Fruit fly (Drosophila melanogaster): ENCODE measurements around the gene nAChRbeta1.

nAChRbeta1 gene

DNA sequence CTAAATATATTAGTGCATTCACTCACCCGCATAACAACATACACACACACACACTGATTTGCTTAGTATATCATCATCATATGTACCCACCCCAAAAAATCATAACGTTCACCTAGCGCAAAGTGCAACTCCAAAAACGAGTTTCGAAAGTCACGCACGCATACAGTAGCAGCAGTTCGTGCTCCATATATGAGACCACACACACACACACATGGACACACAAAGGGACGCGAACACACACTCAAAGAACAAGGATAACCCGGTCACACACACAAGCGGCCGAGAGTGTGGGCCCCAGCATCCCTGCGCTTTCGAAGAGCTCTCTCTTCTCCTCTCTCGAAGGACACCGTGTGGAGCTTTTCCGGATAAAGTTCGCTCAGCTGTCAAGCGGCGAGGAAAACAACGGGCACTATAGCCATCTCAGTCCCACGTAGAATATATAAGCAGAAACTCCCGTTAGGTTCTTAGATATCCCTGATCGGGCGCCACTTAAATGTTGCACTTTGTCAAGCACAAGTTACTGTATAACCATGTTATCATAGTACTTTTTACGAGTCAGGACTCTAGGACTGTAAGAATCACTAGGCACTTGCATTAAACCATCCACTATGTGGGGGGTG lies 2.1 kb downstream of the nAChRbeta1 start:
- TF ChIP-seq ss (GFP tag; optimal IDR thresholded peaks at IDR 0.05) (no peak), CG10631 (GFP tag; optimal IDR thresholded peaks at IDR 0.05) (no peak), CG6163 (GFP tag; IDR thresholded peaks at IDR 0.05) (no peak), svp (GFP tag) (peak; percentile 9), acj6 (GFP tag; optimal IDR thresholded peaks at IDR 0.05) (no peak), lz (GFP tag; optimal IDR thresholded peaks at IDR 0.05) (no peak)

DNA sequence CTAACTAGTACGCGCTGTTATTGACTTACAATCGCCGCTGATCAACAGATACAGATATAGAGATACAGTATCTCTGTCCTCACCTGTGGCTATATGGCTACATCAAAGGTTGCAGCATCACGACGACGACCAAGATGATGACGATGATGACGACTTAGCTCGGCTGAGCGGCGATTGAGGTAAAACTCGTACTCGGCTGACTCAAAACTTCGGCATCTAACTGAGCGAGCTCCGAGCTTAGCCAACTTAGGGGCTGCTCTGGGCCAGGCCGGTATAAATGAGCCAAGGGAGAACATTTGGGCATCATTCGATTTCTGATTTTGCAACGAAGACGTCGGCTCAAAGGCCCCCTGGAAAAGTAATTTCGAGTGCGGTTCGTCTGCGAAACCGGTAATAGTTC lies 7.3 kb downstream of the nAChRbeta1 start, which contains the start of gene CG15021:
Gene CG15021, plus strand, starts transcription at position 301 of the 400 bp plus-strand sequence.
- no peak for TF ChIP-seq fd59A (GFP tag; optimal IDR thresholded peaks at IDR 0.05)
- no peak for TF ChIP-seq CG6854 (GFP tag; optimal IDR thresholded peaks at IDR 0.05)
- TF ChIP-seq net (GFP tag; optimal IDR thresholded peaks at IDR 0.05) = no peak
- TF ChIP-seq Ets21C (GFP tag; optimal IDR thresholded peaks at IDR 0.05) = no peak
- no peak for TF ChIP-seq salr (GFP tag; optimal IDR thresholded peaks at IDR 0.05)
- TF ChIP-seq CG16779 (tag; optimal IDR thresholded peaks at IDR 0.05) = no peak
- TF ChIP-seq CG3919 (GFP tag; optimal IDR thresholded peaks at IDR 0.05) = no peak
- no peak for TF ChIP-seq acj6 (GFP tag; optimal IDR thresholded peaks at IDR 0.05)
- TF ChIP-seq CG8319 (GFP tag; optimal IDR thresholded peaks at IDR 0.05) = no peak
- TF ChIP-seq CG7368 (GFP tag; optimal IDR thresholded peaks at IDR 0.05) = no peak
- TF ChIP-seq dsx (GFP tag; optimal IDR thresholded peaks at IDR 0.05; ENCODE audit: poor library complexity, severe bottlenecking) = no peak
- no peak for TF ChIP-seq Eip93F (GFP tag; optimal IDR thresholded peaks at IDR 0.05)
- no peak for TF ChIP-seq ss (GFP tag; optimal IDR thresholded peaks at IDR 0.05)
- no peak for TF ChIP-seq CG10669 (GFP tag; optimal IDR thresholded peaks at IDR 0.05)
- TF ChIP-seq Met (GFP tag; optimal IDR thresholded peaks at IDR 0.05) = no peak
- TF ChIP-seq Hr39 (GFP tag; optimal IDR thresholded peaks at IDR 0.05) = no peak
- TF ChIP-seq topi (GFP tag; optimal IDR thresholded peaks at IDR 0.05) = no peak
- no peak for TF ChIP-seq Sox15 (GFP tag; optimal IDR thresholded peaks at IDR 0.05)

DNA sequence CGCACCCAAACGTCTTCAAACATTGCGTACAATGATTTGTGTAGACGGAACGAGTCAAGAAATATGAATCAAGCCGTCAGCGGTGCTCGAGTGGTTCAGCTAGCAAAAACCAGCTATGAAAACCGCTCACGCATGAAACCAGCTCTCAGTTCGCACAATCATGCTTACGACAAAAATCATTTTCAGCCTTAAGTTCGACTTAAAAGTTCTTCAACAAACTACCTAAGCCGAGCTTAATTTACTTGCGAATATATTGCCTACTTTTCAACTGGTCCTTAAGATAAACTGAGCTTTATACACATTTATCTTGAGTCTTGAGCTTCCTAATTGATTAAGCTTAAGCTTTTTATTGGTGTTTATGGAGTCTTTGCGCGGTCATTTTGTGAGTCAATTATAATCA lies 11.0 kb downstream of the nAChRbeta1 start:
- TF ChIP-seq CG9139 (GFP tag; optimal IDR thresholded peaks at IDR 0.05) (no peak), dac (GFP tag; optimal IDR thresholded peaks at IDR 0.05) (no peak), CG8119 (GFP tag; IDR thresholded peaks at IDR 0.05) (no peak), Ets96B (tag; optimal IDR thresholded peaks at IDR 0.05) (no peak), achi (GFP tag; optimal IDR thresholded peaks at IDR 0.05) (no peak), CG16779 (tag; optimal IDR thresholded peaks at IDR 0.05) (no peak), Eip75B (GFP tag; optimal IDR thresholded peaks at IDR 0.05) (no peak), CG1621 (tag; optimal IDR thresholded peaks at IDR 0.05) (no peak), Hr38 (GFP tag; optimal IDR thresholded peaks at IDR 0.05) (no peak), fd59A (GFP tag; optimal IDR thresholded peaks at IDR 0.05) (no peak), CG6163 (GFP tag; IDR thresholded peaks at IDR 0.05) (no peak), CG8319 (GFP tag; optimal IDR thresholded peaks at IDR 0.05) (no peak), Blimp-1 (GFP tag; optimal IDR thresholded peaks at IDR 0.05) (no peak), CG34406 (GFP tag; optimal IDR thresholded peaks at IDR 0.05) (no peak), net (GFP tag; optimal IDR thresholded peaks at IDR 0.05) (no peak), Eip78C (GFP tag) (no peak), CG3032 (tag; optimal IDR thresholded peaks at IDR 0.05) (no peak), lz (GFP tag; optimal IDR thresholded peaks at IDR 0.05) (no peak), CG10669 (GFP tag; optimal IDR thresholded peaks at IDR 0.05) (no peak), vri (GFP tag; optimal IDR thresholded peaks at IDR 0.05) (no peak)

DNA sequence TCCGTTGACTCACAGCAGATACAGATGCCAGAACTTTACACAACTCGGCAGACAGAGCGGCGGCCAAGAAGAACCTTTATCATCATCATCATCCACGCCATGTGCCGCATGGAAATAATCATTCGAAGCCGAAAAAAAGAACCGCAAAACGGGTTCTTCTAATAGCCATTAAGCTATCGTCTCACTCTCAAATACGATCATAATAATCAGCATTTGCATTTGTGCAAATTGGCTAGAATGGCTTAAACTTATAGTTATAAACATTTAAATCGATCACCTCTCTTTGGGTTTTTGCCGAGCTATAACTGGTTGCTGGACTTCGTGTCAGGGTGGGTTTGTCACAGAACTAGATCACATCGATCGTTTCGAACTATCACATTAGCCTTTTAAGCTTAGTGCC lies 13.0 kb downstream of the nAChRbeta1 start:
- no peak for TF ChIP-seq Sox15 (GFP tag; optimal IDR thresholded peaks at IDR 0.05)
- TF ChIP-seq CG15336 (GFP tag; IDR thresholded peaks at IDR 0.05) = no peak
- no peak for TF ChIP-seq CG3919 (GFP tag; optimal IDR thresholded peaks at IDR 0.05)
- TF ChIP-seq salr (GFP tag; optimal IDR thresholded peaks at IDR 0.05) = no peak
- TF ChIP-seq CG32006 (GFP tag; optimal IDR thresholded peaks at IDR 0.05) = no peak
- TF ChIP-seq topi (GFP tag; optimal IDR thresholded peaks at IDR 0.05) = no peak
- no peak for TF ChIP-seq CG8119 (GFP tag; IDR thresholded peaks at IDR 0.05)
- no peak for TF ChIP-seq CG11902 (GFP tag; optimal IDR thresholded peaks at IDR 0.05)
- TF ChIP-seq lz (GFP tag; optimal IDR thresholded peaks at IDR 0.05) = no peak
- TF ChIP-seq CG9139 (GFP tag; optimal IDR thresholded peaks at IDR 0.05) = no peak
- TF ChIP-seq CG6808 (GFP tag; optimal IDR thresholded peaks at IDR 0.05) = no peak
- TF ChIP-seq CG6854 (GFP tag; optimal IDR thresholded peaks at IDR 0.05) = no peak
- no peak for TF ChIP-seq Lpt (GFP tag; optimal IDR thresholded peaks at IDR 0.05)
- TF ChIP-seq CG7368 (GFP tag; optimal IDR thresholded peaks at IDR 0.05) = no peak
- no peak for TF ChIP-seq Sox14 (GFP tag; optimal IDR thresholded peaks at IDR 0.05)

Measured in whole organism, prepupa.